Worm (Caenorhabditis elegans) whole organism, late embryonic: ENCODE data around the gene ula-1.

Source experiments
- K02D7.2 ChIP-seq: sonication (generic microtip); optimal IDR thresholded peaks from 2 replicates; lab custom pipeline; 2017; ENCODE audit warnings: mild to moderate bottlenecking, missing genetic modification characterization, missing compliant biosample characterization
- ama-1 ChIP-seq: fragments of 150-350 bp; optimal IDR thresholded peaks from 2 replicates; lab custom pipeline; 2014
- ceh-24 ChIP-seq: sonication (generic microtip); optimal IDR thresholded peaks from 2 replicates; lab custom pipeline; 2016; ENCODE audit warnings: mild to moderate bottlenecking, missing genetic modification characterization, missing compliant biosample characterization
- hlh-30 ChIP-seq: sonication (generic microtip); optimal IDR thresholded peaks from 2 replicates; lab custom pipeline; 2017; ENCODE audit warnings: antibody characterized with exemption, missing genetic modification characterization, missing compliant biosample characterization; ENCODE audit not compliant: insufficient read depth
- hlh-8 ChIP-seq: sonication (generic microtip); optimal IDR thresholded peaks from 2 replicates; lab custom pipeline; 2016; ENCODE audit warnings: missing genotype, missing genetic modification characterization, missing compliant biosample characterization
- nhr-232 ChIP-seq: sonication (generic microtip); optimal IDR thresholded peaks from 2 replicates; lab custom pipeline; 2016; ENCODE audit warnings: missing genetic modification characterization, missing compliant biosample characterization
- pax-1 ChIP-seq: fragments of 150-350 bp; optimal IDR thresholded peaks from 2 replicates; lab custom pipeline; 2014; ENCODE audit warnings: missing biosample characterization, missing genetic modification characterization
- pha-4 ChIP-seq: fragments of 150-350 bp; optimal IDR thresholded peaks from 2 replicates; lab custom pipeline; 2018; ENCODE audit warnings: missing biosample characterization, missing genetic modification reagents, missing genetic modification characterization
- sox-4 ChIP-seq: sonication (generic microtip); optimal IDR thresholded peaks from 2 replicates; lab custom pipeline; 2017; ENCODE audit warnings: mild to moderate bottlenecking, missing genetic modification characterization, inconsistent platforms, missing compliant biosample characterization

- TF ChIP-seq K02D7.2 (tag; lab: Kevin White, UChicago) (no peak), ama-1 (lab: Kevin White, UChicago) (no peak), hlh-8 (tag; lab: Kevin White, UChicago) (no peak), pha-4 (tag; lab: Kevin White, UChicago) (no peak), nhr-232 (tag; lab: Kevin White, UChicago) (no peak), sox-4 (tag; lab: Kevin White, UChicago) (no peak), pax-1 (tag; lab: Kevin White, UChicago) (no peak), hlh-30 (tag; lab: Kevin White, UChicago) (no peak), ceh-24 (tag; lab: Kevin White, UChicago) (no peak)
Measured at ce11 chrIII:4881955-4882354, 38.2 kb downstream of the ula-1 start.
